Fruit fly (Drosophila melanogaster) Kc167 (cell line): ENCODE measurements around the gene CCKLR-17D1.

ENCODE experiments used
- h ChIP-seq: fragments of >200 bp; optimal IDR thresholded peaks from 3 replicates; lab custom pipeline; 2018; ENCODE audit warnings: missing external identifiers
- ttk ChIP-seq: sonication (Bioruptor generic); optimal IDR thresholded peaks from 2 replicates; lab custom pipeline; 2017; ENCODE audit warnings: missing external identifiers

DNA sequence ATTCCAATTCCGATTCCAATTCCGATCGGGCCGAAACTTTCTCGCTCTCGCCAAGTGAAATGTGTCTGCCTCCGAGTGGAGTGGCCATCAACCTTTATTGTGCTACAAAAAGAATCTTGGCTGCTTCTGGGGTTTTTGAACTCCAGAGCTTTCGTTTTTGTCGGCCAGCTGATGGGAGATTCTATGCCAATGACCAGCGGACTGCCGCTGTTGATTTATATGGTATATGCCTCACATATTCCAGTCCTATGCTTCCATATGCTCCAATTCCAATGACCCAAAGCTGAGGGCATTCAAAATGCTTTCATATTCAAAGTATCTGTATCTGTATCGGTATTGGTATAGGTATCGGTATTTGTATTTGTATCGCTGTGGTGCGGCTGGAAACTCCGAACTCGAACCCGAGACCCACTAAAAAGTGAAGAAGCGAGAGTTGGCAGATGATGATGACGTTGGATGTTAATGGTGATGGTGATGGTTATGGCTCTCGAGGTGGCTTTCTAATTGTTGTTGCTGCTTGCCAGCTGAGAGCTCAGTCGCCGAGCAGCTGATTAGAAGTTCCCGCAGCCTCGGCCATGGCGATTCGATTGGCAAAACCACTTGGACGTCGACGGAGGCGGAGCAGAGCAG lies 53.4 kb downstream of the CCKLR-17D1 start:
- no peak for TF ChIP-seq h (lab: Kevin White, UChicago)
- no peak for TF ChIP-seq ttk (lab: Kevin White, UChicago)
